Fruit fly (Drosophila melanogaster) whole organism, embryonic: ENCODE results near the gene CG13021.
A peak's percentile ranks its signal among the peaks of the same experiment; 100 is the strongest.

ENCODE experiments used
- Atf6 ChIP-seq: fragments of 200-800 bp; sonication (Bioruptor generic); IDR thresholded peaks from 2 replicates; pipeline ENCODE4 v1.3.6; 2022; ENCODE audit warnings: missing biosample characterization, missing genetic modification characterization
- CG11085 ChIP-seq: fragments of 200-800 bp; sonication (Bioruptor generic); IDR thresholded peaks from 2 replicates; pipeline ENCODE4 v1.3.6; 2022; ENCODE audit warnings: missing biosample characterization, missing genetic modification characterization
- CG11696 ChIP-seq: fragments of 200-800 bp; sonication (Bioruptor generic); IDR thresholded peaks from 2 replicates; pipeline ENCODE4 v1.3.6; 2022; ENCODE audit warnings: missing biosample characterization, missing genetic modification characterization
- CG14860 ChIP-seq: fragments of 200-800 bp; sonication (Bioruptor generic); IDR thresholded peaks from 3 replicates; pipeline ENCODE4 v1.3.6; 2022; ENCODE audit warnings: missing biosample characterization, missing genetic modification characterization; ENCODE audit not compliant: partially characterized antibody
- CG9876 ChIP-seq: fragments of 200-800 bp; sonication (Bioruptor generic); optimal IDR thresholded peaks from 2 replicates; lab custom pipeline; 2016; ENCODE audit warnings: missing biosample characterization, missing genetic modification characterization
- Dfd ChIP-seq, 2 experiments: fragments of >200 bp; optimal IDR thresholded peaks; 2 replicates each; lab custom pipeline; 2017; ENCODE audit warnings: missing biosample characterization in 2 of 2, missing genetic modification characterization in 2 of 2
- HLH54F ChIP-seq: fragments of 200-800 bp; sonication (Bioruptor generic); optimal IDR thresholded peaks from 3 replicates; lab custom pipeline; 2016; ENCODE audit warnings: missing biosample characterization, missing genetic modification characterization
- Meics ChIP-seq: fragments of 200-800 bp; sonication (Bioruptor generic); optimal IDR thresholded peaks from 2 replicates; lab custom pipeline; 2017; ENCODE audit warnings: missing biosample characterization, mild to moderate bottlenecking, missing genetic modification characterization
- NC2β ChIP-seq: fragments of 200-800 bp; sonication (Bioruptor generic); optimal IDR thresholded peaks from 2 replicates; lab custom pipeline; 2016; ENCODE audit warnings: missing biosample characterization, missing genetic modification characterization
- dmrt99B ChIP-seq: fragments of 200-800 bp; sonication (Bioruptor generic); optimal IDR thresholded peaks from 2 replicates; lab custom pipeline; 2018; ENCODE audit warnings: missing biosample characterization, mild to moderate bottlenecking, missing genetic modification characterization, moderate library complexity
- insv ChIP-seq, 2 experiments: fragments of 200-800 bp; sonication (Bioruptor generic); optimal IDR thresholded peaks; 3 replicates each; lab custom pipeline; 2016 to 2018; ENCODE audit warnings: missing biosample characterization in 2 of 2, missing genetic modification characterization in 2 of 2
- zf30C ChIP-seq: fragments of 200-800 bp; sonication (Bioruptor generic); optimal IDR thresholded peaks from 3 replicates; lab custom pipeline; 2018; ENCODE audit warnings: missing biosample characterization, mild to moderate bottlenecking, missing genetic modification characterization

dm6 chrX:3545849-3546518 lies 31.9 kb downstream of the CG13021 start:
- TF ChIP-seq HLH54F (GFP tag; lab: Kevin White, UChicago) (peak; percentile 23), Atf6 (GFP tag; lab: Robert Waterston, UW) (peak; percentile 54; the same call in 1 of the 2 replicates), Dfd (GFP tag; optimal IDR thresholded peaks at IDR 0.05; lab: Kevin White, UChicago) (no peak), NC2β (GFP tag; lab: Kevin White, UChicago) (peak; percentile 76), dmrt99B (peak; percentile 91), insv (GFP tag; optimal IDR thresholded peaks at IDR 0.05; lab: Kevin White, UChicago) (no peak), Meics (GFP tag; lab: Kevin White, UChicago) (peak; percentile 64), CG11085 (GFP tag; lab: Robert Waterston, UW) (no peak), CG9876 (no peak), zf30C (GFP tag; lab: Kevin White, UChicago) (no peak), CG14860 (GFP tag; lab: Robert Waterston, UW) (peak; percentile 46; the same call in 2 of the 3 replicates), CG11696 (GFP tag; lab: Robert Waterston, UW) (no peak)
